Fruit fly (Drosophila melanogaster): ENCODE data around the gene CG31248.

The CG31248 gene

DNA sequence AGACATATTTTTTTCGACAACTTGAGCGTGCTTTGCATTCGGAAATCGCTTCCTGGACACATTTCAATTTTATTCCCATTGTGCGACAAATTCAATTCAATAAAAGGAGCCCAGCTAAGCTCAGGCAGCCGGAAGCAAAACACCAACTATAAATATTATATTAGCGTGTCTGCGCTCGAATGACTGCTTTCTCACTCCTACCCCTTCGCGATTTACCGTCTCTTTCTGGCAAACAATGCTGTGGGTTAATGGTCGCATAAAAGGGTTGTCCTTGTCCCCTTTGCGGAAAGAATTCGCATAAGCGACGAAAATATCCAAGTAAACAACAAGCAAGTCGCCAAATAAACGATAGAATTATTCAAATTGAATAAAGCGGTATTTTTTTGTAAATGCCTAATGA lies 24.8 kb upstream of the CG31248 start:
- TF ChIP-seq Sp1 (GFP tag; optimal IDR thresholded peaks at IDR 0.05) (no peak), h (GFP tag; optimal IDR thresholded peaks at IDR 0.05) (no peak), sage (GFP tag; optimal IDR thresholded peaks at IDR 0.05) (no peak), foxo (GFP tag; optimal IDR thresholded peaks at IDR 0.05) (no peak), Dfd (GFP tag; optimal IDR thresholded peaks at IDR 0.05) (no peak), br (GFP tag; optimal IDR thresholded peaks at IDR 0.05) (no peak), jim (GFP tag; optimal IDR thresholded peaks at IDR 0.05) (no peak), Rel (GFP tag; optimal IDR thresholded peaks at IDR 0.05) (no peak), Rel (tag; optimal IDR thresholded peaks at IDR 0.05) (no peak), N (GFP tag; optimal IDR thresholded peaks at IDR 0.05) (no peak), Abd-B (GFP tag; optimal IDR thresholded peaks at IDR 0.05) (no peak)

DNA sequence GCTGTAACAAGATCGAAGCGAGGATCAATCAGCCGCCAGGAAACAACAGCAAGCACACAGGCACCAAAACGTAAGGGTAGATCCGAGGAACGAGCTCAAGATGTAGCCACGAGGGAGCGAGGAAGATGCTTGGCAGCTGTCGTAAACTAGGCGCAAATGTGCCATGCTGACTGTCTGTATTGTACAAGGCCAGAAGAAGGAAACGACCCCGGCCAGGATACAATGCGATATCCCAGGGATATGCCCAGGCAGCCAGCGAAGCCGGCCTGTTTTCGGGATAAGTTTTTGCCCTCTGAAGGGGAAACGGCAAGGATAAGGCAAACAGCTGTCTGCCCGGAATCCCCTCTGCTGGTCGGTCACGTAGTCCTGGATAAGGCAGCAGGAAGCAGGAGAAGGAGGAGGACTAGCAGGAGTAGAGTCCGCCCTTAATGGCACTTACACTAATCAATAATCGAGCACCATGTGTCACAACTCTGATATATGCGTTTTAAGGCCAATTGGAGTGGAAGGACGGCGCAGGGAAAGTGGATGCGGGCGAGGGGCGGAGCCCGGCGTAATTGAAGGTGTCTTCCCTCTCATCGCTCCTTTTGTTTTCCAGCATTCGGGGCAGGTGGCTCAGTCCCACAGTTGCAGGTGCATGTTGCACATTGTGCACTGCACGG lies 23.5 kb upstream of the CG31248 start:
- no peak for TF ChIP-seq Rel (GFP tag; optimal IDR thresholded peaks at IDR 0.05)
- no peak for TF ChIP-seq Rel (tag; optimal IDR thresholded peaks at IDR 0.05)
- TF ChIP-seq Dfd (GFP tag; optimal IDR thresholded peaks at IDR 0.05), result no peak
- no peak for TF ChIP-seq Mio (GFP tag; optimal IDR thresholded peaks at IDR 0.05)
- TF ChIP-seq dmrt93B (GFP tag; optimal IDR thresholded peaks at IDR 0.05), result no peak
- no peak for TF ChIP-seq HLH106 (tag; optimal IDR thresholded peaks at IDR 0.05)
- no peak for TF ChIP-seq usp (GFP tag; optimal IDR thresholded peaks at IDR 0.05)

DNA sequence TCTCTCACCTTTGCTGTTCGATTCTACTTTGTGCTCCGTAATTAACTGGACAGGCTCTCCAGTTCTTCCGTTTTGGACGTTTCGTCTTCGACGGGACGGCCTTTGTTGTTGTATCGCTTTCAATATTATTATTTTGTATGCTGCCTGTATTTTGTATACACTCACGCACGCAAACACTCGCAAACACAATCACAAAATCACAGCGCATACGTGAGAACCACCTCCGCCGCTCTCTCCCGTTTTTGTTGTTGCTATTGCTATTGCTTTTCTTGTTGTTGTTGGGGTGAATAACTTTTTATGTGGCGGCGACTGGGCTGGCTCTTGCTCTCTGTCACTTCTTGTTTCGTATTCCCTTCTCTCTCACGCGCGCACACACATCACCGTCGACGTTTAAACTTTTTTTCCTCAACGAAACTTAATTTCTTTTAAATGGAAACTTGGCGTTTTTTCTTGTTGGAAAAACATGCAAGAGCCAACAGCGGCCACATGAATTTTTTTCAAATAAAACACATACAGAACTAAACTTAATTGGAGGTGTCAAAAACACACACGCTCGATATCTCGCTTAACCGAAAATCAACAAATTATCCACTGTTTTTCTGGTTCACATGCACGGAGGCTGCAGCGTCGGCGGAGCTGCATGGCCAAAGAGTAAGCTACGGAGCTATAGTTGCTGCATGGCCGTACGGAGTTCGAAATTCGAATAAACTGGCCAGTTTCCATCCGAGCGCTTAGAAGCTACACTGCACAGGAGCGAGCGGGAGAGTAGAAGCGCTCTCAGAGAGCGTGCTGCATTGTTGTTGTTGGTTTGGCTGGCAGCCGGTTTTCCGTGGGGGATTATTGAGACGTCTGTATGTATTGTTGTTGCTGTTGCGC lies 21.2 kb upstream of the CG31248 start:
- TF ChIP-seq woc (GFP tag; optimal IDR thresholded peaks at IDR 0.05), result no peak
- no peak for TF ChIP-seq usp (GFP tag; optimal IDR thresholded peaks at IDR 0.05)
- TF ChIP-seq Mio (GFP tag; optimal IDR thresholded peaks at IDR 0.05), result no peak
- TF ChIP-seq Hr83 (GFP tag; optimal IDR thresholded peaks at IDR 0.05; ENCODE audit: poor library complexity, severe bottlenecking), result no peak
- peak; percentile 63 for TF ChIP-seq sage (GFP tag; optimal IDR thresholded peaks at IDR 0.05)
- TF ChIP-seq CG32264 (GFP tag; optimal IDR thresholded peaks at IDR 0.05), result no peak
- TF ChIP-seq Abd-B (GFP tag; optimal IDR thresholded peaks at IDR 0.05), result no peak
- peak; percentile 95 to 96 for TF ChIP-seq dl (GFP tag; optimal IDR thresholded peaks at IDR 0.05; ENCODE audit: insufficient read depth in 1 of 2, partially characterized antibody in 2 of 2)
- no peak for TF ChIP-seq tai (GFP tag; optimal IDR thresholded peaks at IDR 0.05)
- no peak for TF ChIP-seq Myc (optimal IDR thresholded peaks at IDR 0.05)
- peak; percentile 35 for TF ChIP-seq fru (GFP tag; optimal IDR thresholded peaks at IDR 0.05)
- TF ChIP-seq br (GFP tag; optimal IDR thresholded peaks at IDR 0.05), result peak; percentile 20
- no peak for TF ChIP-seq pan (optimal IDR thresholded peaks at IDR 0.05)
- TF ChIP-seq Rel (GFP tag; optimal IDR thresholded peaks at IDR 0.05), result no peak
- TF ChIP-seq Rel (tag; optimal IDR thresholded peaks at IDR 0.05), result peak; percentile 81
- peak; percentile 83 for TF ChIP-seq psq (GFP tag; optimal IDR thresholded peaks at IDR 0.05)
- peak; percentile 31 for TF ChIP-seq ey (GFP tag; optimal IDR thresholded peaks at IDR 0.05)
- peak in 1 of 2 experiments; percentile 25 for TF ChIP-seq foxo (GFP tag; optimal IDR thresholded peaks at IDR 0.05)
- no peak for TF ChIP-seq Dfd (GFP tag; optimal IDR thresholded peaks at IDR 0.05)
- TF ChIP-seq CG9705 (GFP tag; optimal IDR thresholded peaks at IDR 0.05), result peak; percentile 0
- TF ChIP-seq GATAd (GFP tag; optimal IDR thresholded peaks at IDR 0.05), result no peak
- TF ChIP-seq h (GFP tag; optimal IDR thresholded peaks at IDR 0.05), result peak; percentile 25
- no peak for TF ChIP-seq CrebA (GFP tag; optimal IDR thresholded peaks at IDR 0.05; ENCODE audit: borderline replicate concordance)
- TF ChIP-seq Hnf4 (GFP tag; optimal IDR thresholded peaks at IDR 0.05), result peak; percentile 42
- TF ChIP-seq lola (GFP tag; optimal IDR thresholded peaks at IDR 0.05), result no peak
- TF ChIP-seq Dif (GFP tag; optimal IDR thresholded peaks at IDR 0.05; ENCODE audit: partially characterized antibody), result peak; percentile 98
- TF ChIP-seq HLH106 (tag; optimal IDR thresholded peaks at IDR 0.05), result no peak
- TF ChIP-seq sv (GFP tag; optimal IDR thresholded peaks at IDR 0.05), result no peak
- peak; percentile 8 for TF ChIP-seq OdsH (GFP tag; optimal IDR thresholded peaks at IDR 0.05)
- TF ChIP-seq N (GFP tag; optimal IDR thresholded peaks at IDR 0.05), result peak; percentile 2
- no peak for TF ChIP-seq jim (GFP tag; optimal IDR thresholded peaks at IDR 0.05)
- peak; percentile 93 for TF ChIP-seq Vsx2 (GFP tag; optimal IDR thresholded peaks at IDR 0.05; ENCODE audit: partially characterized antibody)
- TF ChIP-seq dmrt93B (GFP tag; optimal IDR thresholded peaks at IDR 0.05), result no peak

Measured in whole organism, wandering third instar larva.